Worm (Caenorhabditis elegans): ENCODE results near the gene cln-3.1.

- TF ChIP-seq akir-1 (GFP tag; optimal IDR thresholded peaks at IDR 0.05) (no peak), C06A6.2 (GFP tag; conservative IDR thresholded peaks at IDR 0.05) (no peak), lag-1 (GFP tag; IDR thresholded peaks at IDR 0.05) (no peak)
Measured at ce11 chrV:11260622-11261021, 4.8 kb downstream of the cln-3.1 start, which contains the start of gene F07B10.7.

Measured in whole organism, young adult.